Worm (Caenorhabditis elegans): Measurements from ENCODE around the gene F55H2.8.

The F55H2.8 gene

DNA sequence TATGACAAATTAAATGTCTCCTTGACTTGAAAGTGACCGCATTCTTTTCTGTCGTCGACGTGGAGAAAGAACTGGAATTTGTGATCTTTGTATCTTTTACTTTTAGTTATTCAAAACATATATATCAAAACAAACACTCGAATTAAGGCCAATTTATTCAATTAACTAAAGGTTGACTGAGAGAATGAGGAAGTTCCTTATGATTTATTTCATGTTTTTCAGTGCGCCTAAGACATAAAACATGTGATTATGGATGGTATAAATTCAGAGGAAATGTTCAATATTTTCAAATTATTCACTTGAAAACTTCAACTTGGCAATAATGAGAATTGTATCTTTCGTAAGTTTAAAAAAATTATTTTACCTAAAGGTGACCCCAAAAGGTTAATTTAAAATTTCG is at the start of gene F55H2.8:
Gene F55H2.8, plus strand, starts transcription at position 301 of the 400 bp plus-strand sequence.
- no peak for TF ChIP-seq ceh-63 (GFP tag; optimal IDR thresholded peaks at IDR 0.05)
- no peak for TF ChIP-seq sox-4 (tag; optimal IDR thresholded peaks at IDR 0.05)
- no peak for TF ChIP-seq nhr-12 (tag; optimal IDR thresholded peaks at IDR 0.05)
- TF ChIP-seq alr-1 (tag; optimal IDR thresholded peaks at IDR 0.05; ENCODE audit: borderline replicate concordance) = no peak
- TF ChIP-seq mep-1 (tag; optimal IDR thresholded peaks at IDR 0.05) = no peak
- no peak for TF ChIP-seq mef-2 (tag; optimal IDR thresholded peaks at IDR 0.05)
- no peak for TF ChIP-seq fkh-8 (tag; optimal IDR thresholded peaks at IDR 0.05)
- TF ChIP-seq pqm-1 (tag; optimal IDR thresholded peaks at IDR 0.05) = no peak
- no peak for TF ChIP-seq C16A3.4 (tag; optimal IDR thresholded peaks at IDR 0.05)
- TF ChIP-seq nhr-11 (tag; optimal IDR thresholded peaks at IDR 0.05) = no peak
- TF ChIP-seq nhr-90 (tag; optimal IDR thresholded peaks at IDR 0.05; ENCODE audit: poor library complexity) = no peak
- no peak for TF ChIP-seq nhr-77 (tag; optimal IDR thresholded peaks at IDR 0.05)
- TF ChIP-seq fkh-4 (tag; optimal IDR thresholded peaks at IDR 0.05; ENCODE audit: borderline replicate concordance) = no peak
- no peak for TF ChIP-seq Y116A8C.19 (tag; optimal IDR thresholded peaks at IDR 0.05; ENCODE audit: borderline replicate concordance)
- no peak for TF ChIP-seq hpl-2 (GFP tag; optimal IDR thresholded peaks at IDR 0.05)
- no peak for TF ChIP-seq unc-130 (tag; optimal IDR thresholded peaks at IDR 0.05)
- TF ChIP-seq dsc-1 (tag; optimal IDR thresholded peaks at IDR 0.05) = no peak
- no peak for TF ChIP-seq ztf-4 (tag; optimal IDR thresholded peaks at IDR 0.05)
- TF ChIP-seq lin-14 (GFP tag; optimal IDR thresholded peaks at IDR 0.05) = no peak

DNA sequence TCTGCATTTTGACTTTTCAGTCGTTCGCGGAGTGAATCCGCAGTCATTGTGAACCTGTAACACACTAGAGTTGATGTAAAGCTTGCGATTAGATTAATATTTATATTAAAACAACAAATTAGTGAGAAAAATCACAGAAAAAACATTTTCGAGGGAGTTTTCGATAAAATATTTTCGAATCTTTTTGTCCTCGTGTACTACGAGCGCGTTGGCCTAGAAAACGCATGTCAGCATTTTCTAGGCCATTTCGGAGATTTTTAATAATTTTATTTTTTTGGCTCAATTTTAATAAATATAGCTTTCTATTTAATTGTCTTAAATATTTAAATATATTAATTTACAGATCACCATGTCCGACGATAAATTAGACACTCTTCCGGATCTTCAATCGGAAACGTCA is 48.2 kb upstream of the F55H2.8 start, which contains the start of gene B0464.9:
Gene B0464.9, plus strand, starts transcription at position 344 of the 400 bp plus-strand sequence.
- no peak for TF ChIP-seq mab-9 (GFP tag; IDR thresholded peaks at IDR 0.05)
- no peak for TF ChIP-seq ceh-63 (GFP tag; optimal IDR thresholded peaks at IDR 0.05)
- peak; percentile 51 for TF ChIP-seq blmp-1 (tag; optimal IDR thresholded peaks at IDR 0.05)
- TF ChIP-seq jun-1 (tag; optimal IDR thresholded peaks at IDR 0.05) = no peak
- no peak for TF ChIP-seq ceh-8 (GFP tag; optimal IDR thresholded peaks at IDR 0.05)
- TF ChIP-seq fkh-4 (tag; optimal IDR thresholded peaks at IDR 0.05; ENCODE audit: borderline replicate concordance) = peak; percentile 90
- TF ChIP-seq nhr-20 (tag; optimal IDR thresholded peaks at IDR 0.05) = peak; percentile 74
- peak; percentile 94 for TF ChIP-seq nhr-85 (tag)
- TF ChIP-seq nhr-90 (tag; optimal IDR thresholded peaks at IDR 0.05; ENCODE audit: poor library complexity) = peak; percentile 88
- no peak for TF ChIP-seq mdl-1 (tag; optimal IDR thresholded peaks at IDR 0.05)
- peak; percentile 39 for TF ChIP-seq lin-15B (tag; optimal IDR thresholded peaks at IDR 0.05)
- peak; percentile 47 for TF ChIP-seq Y116A8C.19 (tag; optimal IDR thresholded peaks at IDR 0.05; ENCODE audit: borderline replicate concordance)
- no peak for TF ChIP-seq unc-62 (GFP tag; optimal IDR thresholded peaks at IDR 0.05)
- peak; percentile 84 for TF ChIP-seq nhr-71 (tag; optimal IDR thresholded peaks at IDR 0.05)
- peak; percentile 70 for TF ChIP-seq lin-14 (GFP tag; optimal IDR thresholded peaks at IDR 0.05)
- TF ChIP-seq efl-3 (GFP tag; optimal IDR thresholded peaks at IDR 0.05) = no peak
- peak; percentile 78 for TF ChIP-seq dsc-1 (tag; optimal IDR thresholded peaks at IDR 0.05)
- peak; percentile 34 for TF ChIP-seq hlh-4 (tag; optimal IDR thresholded peaks at IDR 0.05)
- TF ChIP-seq C04F5.9 (tag; optimal IDR thresholded peaks at IDR 0.05) = peak; percentile 79
- TF ChIP-seq ama-1 (optimal IDR thresholded peaks at IDR 0.05) = no peak
- peak; percentile 49 to 63 for TF ChIP-seq efl-1 (optimal IDR thresholded peaks at IDR 0.05)
- peak; percentile 70 to 95 for TF ChIP-seq efl-1 (GFP tag; optimal IDR thresholded peaks at IDR 0.05 in 1 of 2)
- peak; percentile 2 for TF ChIP-seq C16A3.4 (tag; optimal IDR thresholded peaks at IDR 0.05)
- TF ChIP-seq ztf-11 (tag; optimal IDR thresholded peaks at IDR 0.05) = peak in 1 of 2 experiments; percentile 87
- TF ChIP-seq nhr-77 (tag; optimal IDR thresholded peaks at IDR 0.05) = no peak
- no peak for TF ChIP-seq grh-1 (GFP tag; IDR thresholded peaks at IDR 0.05)
- no peak for TF ChIP-seq nhr-76 (tag; optimal IDR thresholded peaks at IDR 0.05)
- no peak for TF ChIP-seq fkh-10 (GFP tag; optimal IDR thresholded peaks at IDR 0.05)
- peak; percentile 29 for TF ChIP-seq elt-2 (tag; optimal IDR thresholded peaks at IDR 0.05)
- peak; percentile 90 for TF ChIP-seq lir-3 (tag; optimal IDR thresholded peaks at IDR 0.05; ENCODE audit: poor library complexity)
- no peak for TF ChIP-seq sptf-1 (tag; optimal IDR thresholded peaks at IDR 0.05)
- peak; percentile 55 to 61 for TF ChIP-seq lin-35 (GFP tag; optimal IDR thresholded peaks at IDR 0.05)
- TF ChIP-seq swsn-7 (tag; optimal IDR thresholded peaks at IDR 0.05) = peak; percentile 73
- TF ChIP-seq pqm-1 (tag; optimal IDR thresholded peaks at IDR 0.05) = no peak
- TF ChIP-seq hlh-17 (GFP tag; optimal IDR thresholded peaks at IDR 0.05; ENCODE audit: borderline replicate concordance) = no peak
- TF ChIP-seq egl-27 (tag; optimal IDR thresholded peaks at IDR 0.05) = no peak
- TF ChIP-seq nhr-19 (GFP tag; conservative IDR thresholded peaks at IDR 0.05) = peak; percentile 70
- peak; percentile 83 for TF ChIP-seq nhr-47 (tag; optimal IDR thresholded peaks at IDR 0.05)
- no peak for TF ChIP-seq nhr-237 (tag; optimal IDR thresholded peaks at IDR 0.05)
- TF ChIP-seq ets-5 (GFP tag; IDR thresholded peaks at IDR 0.05) = no peak
- no peak for TF ChIP-seq C34B4.2 (tag; optimal IDR thresholded peaks at IDR 0.05)

All from whole organism, L1 larva.